Worm (Caenorhabditis elegans) whole organism, young adult: ENCODE data around the gene R11D1.10.

Experiments
- B0019.2 ChIP-seq: fragments of 200-800 bp; sonication (Bioruptor generic); conservative IDR thresholded peaks from 2 replicates; pipeline ENCODE4 v1.3.6; 2022; ENCODE audit warnings: missing genetic modification reagents, missing genetic modification characterization, missing compliant biosample characterization
- B0261.1 ChIP-seq: sonication (generic microtip); optimal IDR thresholded peaks from 2 replicates; lab custom pipeline; 2016; ENCODE audit warnings: mild to moderate bottlenecking, missing genetic modification characterization, moderate library complexity, missing compliant biosample characterization
- B0336.3 ChIP-seq: fragments of 200-800 bp; sonication (Bioruptor generic); IDR thresholded peaks from 2 replicates; pipeline ENCODE4 v1.3.6; 2022; ENCODE audit warnings: missing genetic modification characterization, missing compliant biosample characterization
- C17E4.6 ChIP-seq: fragments of 200-800 bp; sonication (Bioruptor generic); IDR thresholded peaks from 2 replicates; pipeline ENCODE4 v1.3.6; 2022; ENCODE audit warnings: missing genetic modification reagents, missing genetic modification characterization, missing compliant biosample characterization
- F37B4.10 ChIP-seq: fragments of 200-800 bp; sonication (Bioruptor generic); IDR thresholded peaks from 2 replicates; pipeline ENCODE4 v1.3.6; 2022; ENCODE audit warnings: missing genetic modification characterization, missing compliant biosample characterization
- F39B2.1 ChIP-seq: fragments of 200-800 bp; sonication (Bioruptor generic); IDR thresholded peaks from 2 replicates; pipeline ENCODE4 v1.3.6; 2022; ENCODE audit warnings: missing genetic modification reagents, missing genetic modification characterization, missing compliant biosample characterization
- F52B5.7 ChIP-seq: sonication (generic microtip); optimal IDR thresholded peaks from 2 replicates; lab custom pipeline; 2016; ENCODE audit warnings: mild to moderate bottlenecking, missing genetic modification characterization, missing compliant biosample characterization
- F55B11.4 ChIP-seq: sonication (generic microtip); optimal IDR thresholded peaks from 2 replicates; lab custom pipeline; 2016; ENCODE audit warnings: missing compliant biosample characterization, missing genetic modification characterization, borderline replicate concordance; ENCODE audit not compliant: insufficient read depth
- F57C9.4 ChIP-seq: sonication (generic microtip); optimal IDR thresholded peaks from 2 replicates; lab custom pipeline; 2017; ENCODE audit warnings: mild to moderate bottlenecking, missing genetic modification characterization, missing compliant biosample characterization
- K11D2.4 ChIP-seq: fragments of 200-800 bp; sonication (Bioruptor generic); IDR thresholded peaks from 2 replicates; pipeline ENCODE4 v1.3.6; 2022; ENCODE audit warnings: missing genetic modification reagents, missing genetic modification characterization, missing compliant biosample characterization
- K12H6.12 ChIP-seq: fragments of 200-800 bp; sonication (Bioruptor generic); optimal IDR thresholded peaks from 2 replicates; lab custom pipeline; 2018; ENCODE audit warnings: mild to moderate bottlenecking, missing genetic modification characterization, missing compliant biosample characterization
- T07F8.4 ChIP-seq: sonication (generic microtip); optimal IDR thresholded peaks from 2 replicates; lab custom pipeline; 2016; ENCODE audit warnings: mild to moderate bottlenecking, missing genetic modification characterization, moderate library complexity, missing compliant biosample characterization
- ama-1 ChIP-seq, 3 experiments: fragments of 150-350 bp in 1 of 3; sonication (generic microtip) in 2 of 3; optimal IDR thresholded peaks; 2 replicates each; lab custom pipeline; 2014 to 2018; ENCODE audit warnings: missing biosample characterization in 2 of 3, missing genetic modification characterization in 2 of 3, missing genetic modification reagents in 2 of 3
- aptf-2 ChIP-seq: fragments of 200-800 bp; sonication (Bioruptor generic); conservative IDR thresholded peaks from 2 replicates; pipeline ENCODE4 v1.3.6; 2022; ENCODE audit warnings: missing genetic modification reagents, missing genetic modification characterization, missing compliant biosample characterization
- attf-5 ChIP-seq: fragments of 200-800 bp; sonication (Bioruptor generic); optimal IDR thresholded peaks from 2 replicates; lab custom pipeline; 2018; ENCODE audit warnings: mild to moderate bottlenecking, missing genetic modification characterization, missing compliant biosample characterization
- ccch-3 ChIP-seq: fragments of 200-800 bp; sonication (Bioruptor generic); optimal IDR thresholded peaks from 2 replicates; lab custom pipeline; 2018; ENCODE audit warnings: mild to moderate bottlenecking, missing genetic modification characterization, missing compliant biosample characterization
- cebp-1 ChIP-seq, 2 experiments: fragments of 200-800 bp in 1 of 2; sonication (Bioruptor generic) in 1 of 2; sonication (generic microtip) in 1 of 2; IDR thresholded peaks in 1 of 2; optimal IDR thresholded peaks in 1 of 2; 2 replicates each; pipeline versions ENCODE4 v1.3.6 to Lab custom; 2017 to 2022; ENCODE audit warnings: missing compliant biosample characterization in 2 of 2, missing genetic modification characterization in 2 of 2, mild to moderate bottlenecking in 1 of 2, missing genetic modification reagents in 1 of 2, moderate library complexity in 1 of 2
- ceh-91 ChIP-seq: fragments of 200-800 bp; sonication (Bioruptor generic); IDR thresholded peaks from 2 replicates; pipeline ENCODE4 v1.3.6; 2022; ENCODE audit warnings: missing genetic modification reagents, missing genetic modification characterization, missing compliant biosample characterization
- chd-7 ChIP-seq: sonication (generic microtip); optimal IDR thresholded peaks from 2 replicates; lab custom pipeline; 2016; ENCODE audit warnings: mild to moderate bottlenecking, missing genetic modification characterization, moderate library complexity, missing compliant biosample characterization
- dpff-1 ChIP-seq: sonication (generic microtip); optimal IDR thresholded peaks from 2 replicates; lab custom pipeline; 2017; ENCODE audit warnings: mild to moderate bottlenecking, missing genetic modification characterization, missing compliant biosample characterization
- efl-1 ChIP-seq: fragments of 150-350 bp; optimal IDR thresholded peaks from 2 replicates; lab custom pipeline; 2014; ENCODE audit warnings: missing biosample characterization, missing genetic modification reagents, missing genetic modification characterization
- ekl-4 ChIP-seq: fragments of 200-800 bp; sonication (Bioruptor generic); IDR thresholded peaks from 2 replicates; pipeline ENCODE4 v1.3.6; 2022; ENCODE audit warnings: missing genetic modification reagents, missing genetic modification characterization, missing compliant biosample characterization
- fkh-3 ChIP-seq: sonication (generic microtip); optimal IDR thresholded peaks from 2 replicates; lab custom pipeline; 2016; ENCODE audit warnings: mild to moderate bottlenecking, missing genetic modification characterization, missing compliant biosample characterization
- lin-35 ChIP-seq, 3 experiments: fragments of 150-350 bp in 2 of 3; sonication (generic microtip) in 1 of 3; optimal IDR thresholded peaks; 2 replicates each; lab custom pipeline; 2014 to 2018; ENCODE audit warnings: missing biosample characterization in 3 of 3, missing genetic modification characterization in 3 of 3, missing genetic modification reagents in 3 of 3
- lin-40 ChIP-seq: sonication (generic microtip); optimal IDR thresholded peaks from 2 replicates; lab custom pipeline; 2016; ENCODE audit warnings: missing genetic modification characterization, mild to moderate bottlenecking, missing compliant biosample characterization, missing genotype, missing genetic modification reagents
- lin-54 ChIP-seq: fragments of 200-800 bp; sonication (Bioruptor generic); optimal IDR thresholded peaks from 2 replicates; lab custom pipeline; 2018; ENCODE audit warnings: mild to moderate bottlenecking, missing genetic modification characterization, missing compliant biosample characterization
- lir-1 ChIP-seq: fragments of 200-800 bp; sonication (Bioruptor generic); conservative IDR thresholded peaks from 2 replicates; pipeline ENCODE4 v1.3.6; 2022; ENCODE audit warnings: missing genetic modification reagents, missing genetic modification characterization, missing compliant biosample characterization
- lsl-1 ChIP-seq: fragments of 200-800 bp; sonication (Bioruptor generic); optimal IDR thresholded peaks from 2 replicates; lab custom pipeline; 2018; ENCODE audit warnings: mild to moderate bottlenecking, missing genetic modification characterization, moderate library complexity, missing compliant biosample characterization
- lsy-27 ChIP-seq: sonication (generic microtip); optimal IDR thresholded peaks from 2 replicates; lab custom pipeline; 2017; ENCODE audit warnings: missing genetic modification characterization, mild to moderate bottlenecking, missing compliant biosample characterization, antibody characterized with exemption, missing genotype, borderline replicate concordance; ENCODE audit not compliant: insufficient read depth
- madf-3 ChIP-seq: fragments of 200-800 bp; sonication (Bioruptor generic); IDR thresholded peaks from 2 replicates; pipeline ENCODE4 v1.3.6; 2022; ENCODE audit warnings: missing genetic modification reagents, missing genetic modification characterization, missing compliant biosample characterization
- madf-6 ChIP-seq: fragments of 200-800 bp; sonication (Bioruptor generic); IDR thresholded peaks from 2 replicates; pipeline ENCODE4 v1.3.6; 2022; ENCODE audit warnings: missing genetic modification reagents, missing genetic modification characterization, missing compliant biosample characterization
- nfyb-1 ChIP-seq: fragments of 200-800 bp; sonication (Bioruptor generic); IDR thresholded peaks from 2 replicates; pipeline ENCODE4 v1.3.6; 2022; ENCODE audit warnings: missing genetic modification reagents, missing genetic modification characterization, missing compliant biosample characterization
- nhr-179 ChIP-seq: sonication (generic microtip); optimal IDR thresholded peaks from 2 replicates; lab custom pipeline; 2016; ENCODE audit warnings: mild to moderate bottlenecking, missing genetic modification characterization, missing compliant biosample characterization
- nhr-27 ChIP-seq: fragments of 200-800 bp; sonication (Bioruptor generic); optimal IDR thresholded peaks from 2 replicates; lab custom pipeline; 2018; ENCODE audit warnings: mild to moderate bottlenecking, missing genetic modification characterization, moderate library complexity, missing compliant biosample characterization
- nhr-80 ChIP-seq: sonication (generic microtip); optimal IDR thresholded peaks from 2 replicates; lab custom pipeline; 2016; ENCODE audit warnings: missing genetic modification characterization, missing compliant biosample characterization
- nhr-90 ChIP-seq: sonication (generic microtip); optimal IDR thresholded peaks from 2 replicates; lab custom pipeline; 2016; ENCODE audit warnings: missing genotype, mild to moderate bottlenecking, missing genetic modification characterization, missing compliant biosample characterization
- rec-8 ChIP-seq, 2 experiments: sonication (generic microtip); optimal IDR thresholded peaks; 2 replicates each; lab custom pipeline; 2016; ENCODE audit warnings: mild to moderate bottlenecking in 2 of 2, missing genetic modification characterization in 2 of 2, missing genetic modification reagents in 2 of 2, missing genotype in 2 of 2, missing biosample characterization in 1 of 2, missing compliant biosample characterization in 1 of 2, moderate library complexity in 1 of 2
- sea-2 ChIP-seq: fragments of 200-800 bp; sonication (Bioruptor generic); IDR thresholded peaks from 2 replicates; pipeline ENCODE4 v1.3.6; 2022; ENCODE audit warnings: missing genetic modification characterization, missing compliant biosample characterization
- snpc-4 ChIP-seq, 5 experiments: fragments of 150-350 bp in 1 of 5; sonication (generic microtip) in 4 of 5; optimal IDR thresholded peaks; 2 replicates each; lab custom pipeline; 2014 to 2018; ENCODE audit warnings: missing genetic modification characterization in 5 of 5, missing biosample characterization in 3 of 5, antibody characterized with exemption in 2 of 5, mild to moderate bottlenecking in 2 of 5, missing compliant biosample characterization in 2 of 5, missing genotype in 2 of 5, moderate library complexity in 2 of 5, missing genetic modification reagents in 1 of 5
- somi-1 ChIP-seq: fragments of 200-800 bp; sonication (Bioruptor generic); optimal IDR thresholded peaks from 2 replicates; lab custom pipeline; 2018; ENCODE audit warnings: mild to moderate bottlenecking, missing genetic modification characterization, missing compliant biosample characterization
- tlf-1 ChIP-seq: fragments of 200-800 bp; sonication (Bioruptor generic); optimal IDR thresholded peaks from 2 replicates; lab custom pipeline; 2018; ENCODE audit warnings: mild to moderate bottlenecking, missing genetic modification characterization, missing compliant biosample characterization

The R11D1.10 gene

DNA sequence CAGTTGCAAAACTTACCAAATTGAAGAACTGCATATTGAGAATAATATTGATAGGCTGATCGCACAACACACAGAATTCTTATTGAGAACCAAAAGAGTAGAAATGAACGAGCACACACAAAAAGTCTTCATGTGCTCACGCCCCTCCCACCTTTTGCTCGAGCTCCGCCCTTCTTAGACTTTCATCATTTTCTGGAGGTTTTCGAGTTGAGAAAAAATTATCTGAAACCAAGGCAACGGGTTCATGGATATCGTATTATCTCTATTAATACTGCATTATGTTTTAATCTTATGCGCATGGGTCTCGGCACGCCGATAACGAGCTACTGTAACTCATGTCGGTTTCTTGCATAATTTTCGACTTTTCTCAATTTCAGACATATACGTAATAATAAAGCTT is 3.4 kb upstream of the R11D1.10 start, which contains the start of gene R11D1.12:
Gene R11D1.12, minus strand, starts transcription at position 101 of the 400 bp plus-strand sequence.
- TF ChIP-seq lir-1 (GFP tag; lab: Robert Waterston, UW) = no peak
- no peak for TF ChIP-seq F37B4.10 (GFP tag; lab: Robert Waterston, UW)
- no peak for TF ChIP-seq K12H6.12 (tag; lab: Kevin White, UChicago)
- TF ChIP-seq rec-8 (tag; optimal IDR thresholded peaks at IDR 0.05; lab: Kevin White, UChicago) = no peak
- no peak for TF ChIP-seq fkh-3 (tag; lab: Kevin White, UChicago)
- no peak for TF ChIP-seq dpff-1 (tag; lab: Kevin White, UChicago)
- TF ChIP-seq ama-1 (optimal IDR thresholded peaks at IDR 0.05; lab: Kevin White, UChicago) = no peak
- TF ChIP-seq ama-1 (GFP tag; optimal IDR thresholded peaks at IDR 0.05; lab: Kevin White, UChicago) = no peak
- no peak for TF ChIP-seq efl-1 (GFP tag; lab: Kevin White, UChicago)
- TF ChIP-seq lsl-1 (GFP tag; lab: Kevin White, UChicago) = no peak
- TF ChIP-seq lsy-27 (tag; lab: Kevin White, UChicago) = no peak
- no peak for TF ChIP-seq F57C9.4 (tag; lab: Kevin White, UChicago)

- peak; percentile 9 for TF ChIP-seq lin-54 (GFP tag; lab: Kevin White, UChicago)
- TF ChIP-seq lin-35 (GFP tag; optimal IDR thresholded peaks at IDR 0.05; lab: Kevin White, UChicago) = peak in 1 of 3 experiments; percentile 5
- 0 out of 2 replicates have a peak, but pooled peaks have one; percentile 34 for TF ChIP-seq ekl-4
- no peak for TF ChIP-seq sea-2 (GFP tag; lab: Robert Waterston, UW)
- no peak for TF ChIP-seq nhr-90
- peak; percentile 51 for TF ChIP-seq B0336.3 (GFP tag; lab: Robert Waterston, UW)
- TF ChIP-seq madf-6 = peak; percentile 54; the same call in 1 of the 2 replicates
- TF ChIP-seq nfyb-1 = 0 out of 2 replicates have a peak, but pooled peaks have one; percentile 29
- no peak for TF ChIP-seq tlf-1 (GFP tag; lab: Kevin White, UChicago)
- TF ChIP-seq B0261.1 = no peak
Observed at ce11 chrV:12727104-12727637, 2.1 kb upstream of the R11D1.10 start, which contains the start of gene R11D1.13. Gene R11D1.13, plus strand, starts transcription at chrV:12727154.

- TF ChIP-seq lin-40 (tag; lab: Kevin White, UChicago) (peak; percentile 57), ekl-4 (0 out of 2 replicates have a peak, but pooled peaks have one; percentile 34), madf-3 (GFP tag; lab: Robert Waterston, UW) (no peak), C17E4.6 (GFP tag; lab: Robert Waterston, UW) (no peak), F52B5.7 (tag; lab: Kevin White, UChicago) (no peak), lsy-27 (tag; lab: Kevin White, UChicago) (no peak), chd-7 (no peak), cebp-1 (GFP tag; IDR thresholded peaks at IDR 0.05; lab: Robert Waterston, UW) (no peak), cebp-1 (tag; optimal IDR thresholded peaks at IDR 0.05; lab: Kevin White, UChicago) (peak; percentile 68), nhr-80 (peak; percentile 59), madf-6 (no peak), F39B2.1 (no peak), T07F8.4 (no peak), aptf-2 (GFP tag; lab: Robert Waterston, UW) (no peak), B0019.2 (GFP tag; lab: Robert Waterston, UW) (0 out of 2 replicates have a peak, but pooled peaks have one; percentile 25), F55B11.4 (tag; lab: Kevin White, UChicago) (no peak), attf-5 (GFP tag; lab: Kevin White, UChicago) (peak; percentile 95), ceh-91 (GFP tag; lab: Robert Waterston, UW) (peak; percentile 64; the same call in 1 of the 2 replicates), K11D2.4 (no peak), somi-1 (no peak), nhr-179 (tag; lab: Kevin White, UChicago) (no peak), K12H6.12 (tag; lab: Kevin White, UChicago) (peak; percentile 5), ccch-3 (GFP tag; lab: Kevin White, UChicago) (no peak), snpc-4 (GFP tag; optimal IDR thresholded peaks at IDR 0.05; lab: Kevin White, UChicago) (no peak), snpc-4 (tag; optimal IDR thresholded peaks at IDR 0.05; lab: Kevin White, UChicago) (peak in 3 of 4 experiments; percentile 28 to 81 (median 32)), nhr-27 (tag; lab: Kevin White, UChicago) (no peak)
Observed at ce11 chrV:12728062-12728665, 1.2 kb upstream of the R11D1.10 start, which contains the start of the genes rpl-28 and mrpl-49. Gene rpl-28, minus strand, starts transcription at chrV:12728112. Gene mrpl-49, plus strand, starts transcription at chrV:12728631.
